Worm (Caenorhabditis elegans): Measurements from ENCODE around the gene M163.8.

Gene M163.8

ce11 chrX:14508823-14509259 is 23.9 kb downstream of the M163.8 start (continued):
- TF ChIP-seq fkh-10 (GFP tag; optimal IDR thresholded peaks at IDR 0.05), result no peak
- TF ChIP-seq mml-1 (tag; optimal IDR thresholded peaks at IDR 0.05), result no peak
- TF ChIP-seq ama-1 (optimal IDR thresholded peaks at IDR 0.05), result no peak
- TF ChIP-seq snpc-4 (tag; optimal IDR thresholded peaks at IDR 0.05), result no peak
- TF ChIP-seq nhr-67 (tag; optimal IDR thresholded peaks at IDR 0.05), result no peak
- no peak for TF ChIP-seq daf-12 (tag; optimal IDR thresholded peaks at IDR 0.05)
- TF ChIP-seq pha-4 (tag; optimal IDR thresholded peaks at IDR 0.05), result no peak
- TF ChIP-seq zag-1 (tag; optimal IDR thresholded peaks at IDR 0.05), result no peak
- TF ChIP-seq eor-1 (tag; optimal IDR thresholded peaks at IDR 0.05), result no peak
- peak; percentile 34 for TF ChIP-seq egl-5 (tag; optimal IDR thresholded peaks at IDR 0.05)
- TF ChIP-seq elt-2 (tag; optimal IDR thresholded peaks at IDR 0.05), result peak; percentile 13
- peak; percentile 45 for TF ChIP-seq nfya-1 (tag; optimal IDR thresholded peaks at IDR 0.05; ENCODE audit: insufficient read depth)
- TF ChIP-seq ZK546.5 (tag; optimal IDR thresholded peaks at IDR 0.05), result no peak
- no peak for TF ChIP-seq jun-1 (tag; optimal IDR thresholded peaks at IDR 0.05)
- TF ChIP-seq mdl-1 (tag; optimal IDR thresholded peaks at IDR 0.05), result no peak
- no peak for TF ChIP-seq nhr-12 (tag; optimal IDR thresholded peaks at IDR 0.05)
- TF ChIP-seq nhr-237 (tag; optimal IDR thresholded peaks at IDR 0.05), result no peak
- no peak for TF ChIP-seq ztf-4 (tag; optimal IDR thresholded peaks at IDR 0.05)

ce11 chrX:14510358-14510757 is 25.4 kb downstream of the M163.8 start:
- TF ChIP-seq nhr-76 (tag; optimal IDR thresholded peaks at IDR 0.05), result no peak
- no peak for TF ChIP-seq eor-1 (tag; optimal IDR thresholded peaks at IDR 0.05)
- no peak for TF ChIP-seq egl-27 (tag; optimal IDR thresholded peaks at IDR 0.05)
- TF ChIP-seq ztf-4 (tag; optimal IDR thresholded peaks at IDR 0.05), result no peak
- no peak for TF ChIP-seq tbx-2 (tag; optimal IDR thresholded peaks at IDR 0.05)
- TF ChIP-seq fos-1 (tag; optimal IDR thresholded peaks at IDR 0.05), result no peak
- TF ChIP-seq elt-3 (tag; optimal IDR thresholded peaks at IDR 0.05), result no peak
- no peak for TF ChIP-seq nhr-43 (tag; optimal IDR thresholded peaks at IDR 0.05; ENCODE audit: poor library complexity, severe bottlenecking)
- no peak for TF ChIP-seq egl-5 (tag; optimal IDR thresholded peaks at IDR 0.05)
- no peak for TF ChIP-seq elt-2 (tag; optimal IDR thresholded peaks at IDR 0.05)
- no peak for TF ChIP-seq aly-2 (tag; optimal IDR thresholded peaks at IDR 0.05)
- no peak for TF ChIP-seq mml-1 (tag; optimal IDR thresholded peaks at IDR 0.05)
- TF ChIP-seq unc-62 (GFP tag; optimal IDR thresholded peaks at IDR 0.05), result no peak
- TF ChIP-seq nfya-1 (tag; optimal IDR thresholded peaks at IDR 0.05; ENCODE audit: insufficient read depth), result no peak
- TF ChIP-seq nhr-25 (tag; optimal IDR thresholded peaks at IDR 0.05), result no peak
- no peak for TF ChIP-seq zag-1 (tag; optimal IDR thresholded peaks at IDR 0.05)
- TF ChIP-seq ZK546.5 (tag; optimal IDR thresholded peaks at IDR 0.05), result no peak

- TF ChIP-seq lsy-12 (tag; optimal IDR thresholded peaks at IDR 0.05), result no peak
- no peak for TF ChIP-seq unc-39 (tag; optimal IDR thresholded peaks at IDR 0.05)
- TF ChIP-seq egl-5 (tag; optimal IDR thresholded peaks at IDR 0.05), result no peak
- TF ChIP-seq mdl-1 (tag; optimal IDR thresholded peaks at IDR 0.05), result no peak
- no peak for TF ChIP-seq ceh-9 (tag; optimal IDR thresholded peaks at IDR 0.05)
- no peak for TF ChIP-seq ceh-82 (tag; optimal IDR thresholded peaks at IDR 0.05)
Measured at ce11 chrX:14512817-14513216, 27.9 kb downstream of the M163.8 start, which contains the start of gene fbxa-141. TSS of gene fbxa-141 (minus strand) at chrX:14512917.

- TF ChIP-seq ztf-4 (tag; optimal IDR thresholded peaks at IDR 0.05), result no peak
- TF ChIP-seq nfya-1 (tag; optimal IDR thresholded peaks at IDR 0.05; ENCODE audit: insufficient read depth), result peak; percentile 4
- no peak for TF ChIP-seq ceh-16 (tag; optimal IDR thresholded peaks at IDR 0.05)
- peak; percentile 12 for TF ChIP-seq pha-4 (tag; optimal IDR thresholded peaks at IDR 0.05)
- no peak for TF ChIP-seq elt-1 (tag; optimal IDR thresholded peaks at IDR 0.05)
- peak; percentile 37 for TF ChIP-seq lin-39 (tag; optimal IDR thresholded peaks at IDR 0.05)
- no peak for TF ChIP-seq nhr-43 (tag; optimal IDR thresholded peaks at IDR 0.05; ENCODE audit: poor library complexity, severe bottlenecking)
- peak; percentile 60 for TF ChIP-seq egl-5 (tag; optimal IDR thresholded peaks at IDR 0.05)
- no peak for TF ChIP-seq fos-1 (tag; optimal IDR thresholded peaks at IDR 0.05)
Measured at ce11 chrX:14513462-14513861, 28.5 kb downstream of the M163.8 start.

- TF ChIP-seq nhr-25 (tag; optimal IDR thresholded peaks at IDR 0.05) (no peak), pqm-1 (tag; optimal IDR thresholded peaks at IDR 0.05) (peak; percentile 45), fkh-10 (GFP tag; optimal IDR thresholded peaks at IDR 0.05) (no peak), elt-2 (tag; optimal IDR thresholded peaks at IDR 0.05) (peak; percentile 62), tbx-2 (tag; optimal IDR thresholded peaks at IDR 0.05) (no peak), lsy-12 (tag; optimal IDR thresholded peaks at IDR 0.05) (no peak)
Measured at ce11 chrX:14515028-14515427, 30.1 kb downstream of the M163.8 start, which contains the start of gene gcsh-1. TSS of gene gcsh-1 (minus strand) at chrX:14515073.
